Fruit fly (Drosophila melanogaster) S2 (cell line): Measurements from ENCODE around the gene Act88F.

ENCODE experiments used
- CG8478 ChIP-seq: fragments of >200 bp; optimal IDR thresholded peaks from 2 replicates; lab custom pipeline; 2018
- CTCF ChIP-seq, 2 experiments: fragments of >200 bp; optimal IDR thresholded peaks; 2 replicates each; lab custom pipeline; 2018

- peak; percentile 93 to 96 for TF ChIP-seq CTCF (optimal IDR thresholded peaks at IDR 0.05; lab: Kevin White, UChicago)
- TF ChIP-seq CG8478 (lab: Kevin White, UChicago) = no peak
Measured at dm6 chr3R:15437458-15438414, 2.0 kb upstream of the Act88F start.
